Worm (Caenorhabditis elegans): ENCODE results near the gene lin-29.

lin-29 gene

DNA sequence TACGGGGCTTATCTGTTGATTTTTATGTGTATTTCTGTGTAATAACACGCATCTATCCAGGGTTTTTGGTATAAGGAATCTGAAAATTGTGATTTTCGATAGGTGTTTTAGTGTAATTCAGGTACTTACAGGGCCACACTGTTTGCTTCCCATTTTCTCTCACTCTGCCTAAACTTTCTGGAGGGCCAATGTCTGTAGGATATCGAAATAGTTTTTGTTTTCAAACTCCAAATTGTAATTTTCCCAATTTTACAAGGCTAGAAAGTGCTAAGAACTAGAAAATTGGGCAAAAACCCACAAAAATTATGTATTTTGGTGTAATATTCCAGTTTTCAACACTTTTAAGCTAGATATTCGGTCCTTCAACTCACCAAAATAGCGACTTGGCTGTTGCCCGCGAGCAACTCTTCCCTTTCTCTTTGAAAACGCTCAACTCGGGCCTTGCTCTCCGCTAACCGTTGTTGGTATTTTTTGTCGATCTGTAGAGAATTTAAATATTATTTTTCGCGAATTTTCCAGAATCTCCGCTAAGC lies 41.6 kb upstream of the lin-29 start:
- TF ChIP-seq ama-1 (optimal IDR thresholded peaks at IDR 0.05) (peak; percentile 53), fkh-8 (tag; optimal IDR thresholded peaks at IDR 0.05) (no peak), xbp-1 (tag; optimal IDR thresholded peaks at IDR 0.05) (no peak), nhr-77 (tag; optimal IDR thresholded peaks at IDR 0.05) (no peak), fkh-10 (GFP tag; optimal IDR thresholded peaks at IDR 0.05) (no peak), unc-62 (GFP tag; optimal IDR thresholded peaks at IDR 0.05) (no peak), nhr-85 (tag) (no peak), elt-3 (tag; optimal IDR thresholded peaks at IDR 0.05) (no peak), lir-3 (tag; optimal IDR thresholded peaks at IDR 0.05; ENCODE audit: poor library complexity) (no peak), fkh-4 (tag; optimal IDR thresholded peaks at IDR 0.05; ENCODE audit: borderline replicate concordance) (no peak), fos-1 (tag; optimal IDR thresholded peaks at IDR 0.05) (no peak), pag-3 (tag; optimal IDR thresholded peaks at IDR 0.05; ENCODE audit: borderline replicate concordance, insufficient read depth) (no peak), ceh-82 (tag; optimal IDR thresholded peaks at IDR 0.05) (peak in 1 of 3 experiments; percentile 7), snu-23 (GFP tag; optimal IDR thresholded peaks at IDR 0.05) (no peak)

DNA sequence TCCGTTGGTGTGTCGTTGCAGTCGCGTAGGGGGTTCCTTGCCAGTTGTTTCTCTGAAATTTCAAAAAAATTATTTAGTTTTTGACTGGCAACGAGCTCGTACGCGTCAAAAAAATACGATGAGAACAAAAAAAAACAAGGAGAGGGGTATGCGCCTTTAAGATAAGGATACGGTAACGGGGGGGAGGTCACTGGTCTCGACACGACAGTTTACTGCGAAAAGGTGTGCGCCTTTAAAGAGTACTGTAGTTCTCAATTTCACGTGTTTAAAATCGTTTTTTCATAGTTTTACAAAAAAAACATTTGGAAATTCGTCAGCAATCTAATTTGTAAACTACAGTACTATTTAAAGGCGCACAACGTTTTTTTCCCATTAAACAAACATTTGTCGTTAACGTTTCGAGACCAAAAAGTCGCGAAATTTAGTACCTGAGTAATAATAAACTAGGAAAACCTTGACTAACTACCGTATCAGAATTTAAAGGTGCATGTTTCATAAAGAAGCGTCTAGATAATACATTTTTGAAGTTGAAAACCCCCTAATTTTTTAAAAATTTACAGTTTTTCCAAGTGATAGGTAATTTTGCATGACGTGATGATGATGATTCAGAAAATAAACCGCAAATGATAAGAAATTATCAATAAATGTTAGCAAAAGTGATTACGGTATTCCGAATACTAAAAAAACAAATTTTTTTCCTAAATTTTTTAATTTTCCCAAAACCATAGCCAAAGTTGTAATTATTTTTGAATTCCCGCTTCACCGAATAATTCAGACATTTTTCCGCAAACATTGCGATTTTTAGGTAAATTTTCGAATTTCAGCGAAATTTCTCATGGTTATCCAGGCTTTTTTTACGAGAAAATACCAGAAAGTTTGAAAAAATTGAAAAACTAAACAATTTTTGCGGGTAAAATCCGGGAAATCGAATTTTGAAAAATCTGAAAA lies 39.2 kb upstream of the lin-29 start:
- TF ChIP-seq zip-4 (GFP tag; optimal IDR thresholded peaks at IDR 0.05) (peak; percentile 3), C34B4.2 (tag; optimal IDR thresholded peaks at IDR 0.05) (peak; percentile 24), elt-3 (tag; optimal IDR thresholded peaks at IDR 0.05) (no peak), aly-2 (tag; optimal IDR thresholded peaks at IDR 0.05) (peak; percentile 93), xbp-1 (tag; optimal IDR thresholded peaks at IDR 0.05) (peak; percentile 4), dpl-1 (GFP tag; optimal IDR thresholded peaks at IDR 0.05) (peak in 2 of 3 experiments; percentile 1 to 30), snu-23 (GFP tag; optimal IDR thresholded peaks at IDR 0.05) (peak; percentile 51), nhr-85 (tag) (peak; percentile 81), fkh-4 (tag; optimal IDR thresholded peaks at IDR 0.05; ENCODE audit: borderline replicate concordance) (no peak), pax-3 (tag; optimal IDR thresholded peaks at IDR 0.05) (peak; percentile 36), ceh-90 (tag; optimal IDR thresholded peaks at IDR 0.05) (no peak), efl-1 (optimal IDR thresholded peaks at IDR 0.05) (peak; percentile 15 to 23), efl-1 (GFP tag; optimal IDR thresholded peaks at IDR 0.05 in 1 of 2) (peak in 1 of 2 experiments; percentile 93), nhr-77 (tag; optimal IDR thresholded peaks at IDR 0.05) (no peak), unc-130 (tag; optimal IDR thresholded peaks at IDR 0.05) (no peak), ces-1 (GFP tag; optimal IDR thresholded peaks at IDR 0.05) (no peak), lin-13 (GFP tag; optimal IDR thresholded peaks at IDR 0.05) (peak; percentile 22), sup-37 (GFP tag; optimal IDR thresholded peaks at IDR 0.05) (no peak), sptf-1 (tag; optimal IDR thresholded peaks at IDR 0.05) (no peak), ceh-63 (GFP tag; optimal IDR thresholded peaks at IDR 0.05) (no peak), blmp-1 (tag; optimal IDR thresholded peaks at IDR 0.05) (no peak), ceh-8 (GFP tag; optimal IDR thresholded peaks at IDR 0.05) (no peak), F16B12.6 (tag; optimal IDR thresholded peaks at IDR 0.05) (no peak), ztf-4 (tag; optimal IDR thresholded peaks at IDR 0.05) (peak; percentile 67), lin-35 (GFP tag; optimal IDR thresholded peaks at IDR 0.05) (peak in 1 of 2 experiments; percentile 43), dsc-1 (tag; optimal IDR thresholded peaks at IDR 0.05) (peak; percentile 18), ceh-82 (tag; optimal IDR thresholded peaks at IDR 0.05) (no peak), elt-2 (tag; optimal IDR thresholded peaks at IDR 0.05) (peak; percentile 37), rnt-1 (tag; optimal IDR thresholded peaks at IDR 0.05) (peak; percentile 36), zag-1 (tag; optimal IDR thresholded peaks at IDR 0.05) (no peak), mef-2 (tag; optimal IDR thresholded peaks at IDR 0.05) (no peak), unc-30 (tag; optimal IDR thresholded peaks at IDR 0.05) (no peak), nhr-20 (tag; optimal IDR thresholded peaks at IDR 0.05) (peak; percentile 60), lin-15B (tag; optimal IDR thresholded peaks at IDR 0.05) (no peak), ets-5 (GFP tag; IDR thresholded peaks at IDR 0.05) (no peak), nhr-71 (tag; optimal IDR thresholded peaks at IDR 0.05) (peak; percentile 77), ztf-11 (tag; optimal IDR thresholded peaks at IDR 0.05) (peak in 1 of 2 experiments; percentile 37), jun-1 (tag; optimal IDR thresholded peaks at IDR 0.05) (peak; percentile 39), ama-1 (optimal IDR thresholded peaks at IDR 0.05) (peak; percentile 66), egl-27 (tag; optimal IDR thresholded peaks at IDR 0.05) (no peak), C16A3.4 (tag; optimal IDR thresholded peaks at IDR 0.05) (no peak)
